Worm (Caenorhabditis elegans): ENCODE measurements around the gene C10A4.6.

The C10A4.6 gene

DNA sequence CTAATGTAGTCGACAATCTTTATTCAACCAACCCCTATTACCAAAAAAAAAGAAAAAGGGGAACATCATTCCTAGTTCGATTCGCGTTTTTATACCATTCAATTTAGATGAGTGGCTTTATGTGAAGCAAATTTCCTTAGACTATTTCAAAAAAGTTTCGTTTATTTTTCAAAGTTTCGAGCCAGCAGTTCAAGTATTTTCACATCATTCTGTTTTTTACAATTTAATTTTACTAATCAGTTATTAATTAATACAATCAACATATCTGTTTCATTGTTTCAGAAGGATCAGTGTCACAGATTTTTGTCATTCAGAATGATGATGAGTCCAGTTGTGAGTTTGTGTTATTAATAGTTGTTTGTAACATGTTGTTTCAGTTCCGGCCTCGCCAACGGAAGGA is 19.6 kb downstream of the C10A4.6 start, which contains the start of gene C10A4.2:
C10A4.2 (plus strand) TSS at position 301 of the 400 bp plus-strand sequence.
- TF ChIP-seq ceh-28 (tag; optimal IDR thresholded peaks at IDR 0.05) (no peak), ceh-16 (tag; optimal IDR thresholded peaks at IDR 0.05) (no peak), fkh-2 (tag; optimal IDR thresholded peaks at IDR 0.05) (no peak), nhr-11 (tag; optimal IDR thresholded peaks at IDR 0.05) (no peak), R02D3.7 (tag; optimal IDR thresholded peaks at IDR 0.05) (no peak), unc-62 (GFP tag; optimal IDR thresholded peaks at IDR 0.05) (no peak), elt-3 (tag; optimal IDR thresholded peaks at IDR 0.05) (no peak), daf-12 (tag; optimal IDR thresholded peaks at IDR 0.05) (no peak), mdl-1 (tag; optimal IDR thresholded peaks at IDR 0.05) (no peak), eor-1 (tag; optimal IDR thresholded peaks at IDR 0.05) (no peak), fkh-10 (GFP tag; optimal IDR thresholded peaks at IDR 0.05) (no peak), nhr-12 (tag; optimal IDR thresholded peaks at IDR 0.05) (no peak), ceh-82 (tag; optimal IDR thresholded peaks at IDR 0.05) (no peak), ztf-11 (tag; optimal IDR thresholded peaks at IDR 0.05) (no peak), lin-15B (tag; optimal IDR thresholded peaks at IDR 0.05) (no peak), hmg-11 (tag; optimal IDR thresholded peaks at IDR 0.05) (no peak), nhr-25 (tag; optimal IDR thresholded peaks at IDR 0.05) (no peak)

- TF ChIP-seq nhr-11 (tag; optimal IDR thresholded peaks at IDR 0.05) (no peak), mml-1 (tag; optimal IDR thresholded peaks at IDR 0.05) (no peak), nhr-25 (tag; optimal IDR thresholded peaks at IDR 0.05) (no peak), R02D3.7 (tag; optimal IDR thresholded peaks at IDR 0.05) (no peak), ztf-4 (tag; optimal IDR thresholded peaks at IDR 0.05) (no peak), ztf-11 (tag; optimal IDR thresholded peaks at IDR 0.05) (no peak), nhr-67 (tag; optimal IDR thresholded peaks at IDR 0.05) (no peak), elt-2 (tag; optimal IDR thresholded peaks at IDR 0.05) (no peak), nhr-237 (tag; optimal IDR thresholded peaks at IDR 0.05) (no peak), ceh-82 (tag; optimal IDR thresholded peaks at IDR 0.05) (no peak), fkh-2 (tag; optimal IDR thresholded peaks at IDR 0.05) (no peak), fkh-10 (GFP tag; optimal IDR thresholded peaks at IDR 0.05) (no peak), lsy-12 (tag; optimal IDR thresholded peaks at IDR 0.05) (no peak), nhr-28 (tag; optimal IDR thresholded peaks at IDR 0.05) (no peak)
These were observed 25.1 kb downstream of the C10A4.6 start, which contains the start of gene C10A4.7 for ce11 chrX:7415420-7415819. Gene C10A4.7 (minus strand): TSS chrX:7415520.

DNA sequence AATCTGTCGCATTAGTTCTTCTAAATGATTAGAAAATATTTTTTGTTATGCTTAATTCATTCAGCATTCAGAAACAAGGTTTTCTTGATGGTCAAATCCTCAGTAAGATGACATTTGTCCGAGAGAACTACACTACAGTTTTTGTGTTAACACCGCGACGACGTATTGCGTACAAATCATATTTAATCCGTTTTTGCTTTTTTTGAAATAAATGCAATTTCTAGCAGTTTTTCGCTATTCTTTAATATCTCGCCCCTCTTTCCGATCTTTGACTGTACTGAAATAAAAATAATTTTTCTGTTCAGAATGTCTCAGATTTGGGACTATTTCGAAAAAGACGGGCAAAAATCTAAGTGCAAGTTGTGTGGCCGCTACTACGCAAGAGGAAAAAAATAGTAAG is 25.7 kb downstream of the C10A4.6 start, which contains the start of gene C10A4.1:
C10A4.1 (plus strand) TSS at position 301 of the 400 bp plus-strand sequence.
- no peak for TF ChIP-seq nhr-11 (tag; optimal IDR thresholded peaks at IDR 0.05)
- no peak for TF ChIP-seq nhr-76 (tag; optimal IDR thresholded peaks at IDR 0.05)
- no peak for TF ChIP-seq lsy-12 (tag; optimal IDR thresholded peaks at IDR 0.05)
- no peak for TF ChIP-seq elt-3 (tag; optimal IDR thresholded peaks at IDR 0.05)
- no peak for TF ChIP-seq snpc-4 (tag; optimal IDR thresholded peaks at IDR 0.05)
- no peak for TF ChIP-seq ztf-4 (tag; optimal IDR thresholded peaks at IDR 0.05)
- TF ChIP-seq eor-1 (tag; optimal IDR thresholded peaks at IDR 0.05): no peak
- no peak for TF ChIP-seq ceh-16 (tag; optimal IDR thresholded peaks at IDR 0.05)
- TF ChIP-seq nhr-23 (tag; optimal IDR thresholded peaks at IDR 0.05): no peak
- no peak for TF ChIP-seq nhr-12 (tag; optimal IDR thresholded peaks at IDR 0.05)
- TF ChIP-seq R02D3.7 (tag; optimal IDR thresholded peaks at IDR 0.05): no peak
- TF ChIP-seq skn-1 (tag; optimal IDR thresholded peaks at IDR 0.05): no peak

DNA sequence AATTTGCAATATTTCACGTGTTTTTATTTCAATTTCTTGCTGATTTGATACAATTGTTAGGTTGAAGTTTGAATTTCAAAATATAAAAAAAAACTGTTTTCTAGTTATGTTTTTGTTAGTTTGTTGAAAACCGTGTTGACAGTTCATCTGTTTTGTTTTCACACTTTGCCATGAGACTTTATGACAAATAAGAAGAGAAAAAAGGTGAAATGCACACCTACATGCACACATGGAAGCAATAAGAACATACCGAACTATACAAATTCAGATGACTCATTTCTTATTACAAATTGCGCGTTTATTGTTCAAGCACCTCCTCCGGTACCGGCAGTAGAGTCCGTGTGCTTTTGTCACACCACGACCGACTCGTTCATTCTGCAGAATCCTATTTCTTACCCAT is 30.2 kb downstream of the C10A4.6 start, which contains the start of gene C10A4.9:
C10A4.9 (plus strand) TSS at position 301 of the 400 bp plus-strand sequence.
- TF ChIP-seq pqm-1 (tag; optimal IDR thresholded peaks at IDR 0.05): no peak
- TF ChIP-seq nhr-67 (tag; optimal IDR thresholded peaks at IDR 0.05): no peak
- TF ChIP-seq lsy-12 (tag; optimal IDR thresholded peaks at IDR 0.05): no peak
- TF ChIP-seq nhr-28 (tag; optimal IDR thresholded peaks at IDR 0.05): no peak
- TF ChIP-seq pha-4 (tag; optimal IDR thresholded peaks at IDR 0.05): no peak
- no peak for TF ChIP-seq nhr-12 (tag; optimal IDR thresholded peaks at IDR 0.05)
- TF ChIP-seq ZK546.5 (tag; optimal IDR thresholded peaks at IDR 0.05): no peak
- TF ChIP-seq ceh-82 (tag; optimal IDR thresholded peaks at IDR 0.05): no peak

ce11 chrX:7424813-7425212 is 34.4 kb downstream of the C10A4.6 start, which contains the start of gene mnm-2:
Gene mnm-2 (minus strand): TSS chrX:7424913.
- TF ChIP-seq unc-62 (GFP tag; optimal IDR thresholded peaks at IDR 0.05) (no peak), nhr-43 (tag; optimal IDR thresholded peaks at IDR 0.05; ENCODE audit: poor library complexity, severe bottlenecking) (no peak), eor-1 (tag; optimal IDR thresholded peaks at IDR 0.05) (no peak), elt-3 (tag; optimal IDR thresholded peaks at IDR 0.05) (no peak), skn-1 (tag; optimal IDR thresholded peaks at IDR 0.05) (no peak), nhr-67 (tag; optimal IDR thresholded peaks at IDR 0.05) (no peak), egl-5 (tag; optimal IDR thresholded peaks at IDR 0.05) (no peak), pqm-1 (tag; optimal IDR thresholded peaks at IDR 0.05) (no peak)

Measured in whole organism, L3 larva.